Fruit fly (Drosophila melanogaster) whole organism, embryonic: Measurements from ENCODE around the gene bor.

Experiments
- Adf1 ChIP-seq: fragments of 200-800 bp; sonication (Bioruptor generic); IDR thresholded peaks from 2 replicates; pipeline ENCODE4 v1.3.6; 2022; ENCODE audit warnings: missing biosample characterization, missing genetic modification characterization
- Aef1 ChIP-seq: fragments of 200-800 bp; sonication (Bioruptor generic); IDR thresholded peaks from 3 replicates; pipeline ENCODE4 v1.3.6; 2022; ENCODE audit warnings: missing biosample characterization, missing genetic modification characterization
- Awh ChIP-seq: fragments of 200-800 bp; sonication (Bioruptor generic); IDR thresholded peaks from 2 replicates; pipeline ENCODE4, ENCODE4 v1.3.6; 2022; ENCODE audit warnings: missing biosample characterization, missing genetic modification characterization
- BEAF-32 ChIP-seq: fragments of 200-800 bp; sonication (Bioruptor generic); optimal IDR thresholded peaks from 3 replicates; lab custom pipeline; 2017; ENCODE audit warnings: missing biosample characterization, missing genetic modification characterization, mild to moderate bottlenecking, moderate library complexity, missing genetic modification reagents
- CG10979 ChIP-seq: fragments of 200-800 bp; sonication (Bioruptor generic); optimal IDR thresholded peaks from 2 replicates; lab custom pipeline; 2018; ENCODE audit warnings: missing biosample characterization, mild to moderate bottlenecking, missing genetic modification characterization, moderate library complexity
- CG12744 ChIP-seq: fragments of 200-800 bp; sonication (Bioruptor generic); optimal IDR thresholded peaks from 2 replicates; lab custom pipeline; 2016; ENCODE audit warnings: missing biosample characterization, missing genetic modification characterization
- CG13123 ChIP-seq: fragments of 200-800 bp; sonication (Bioruptor generic); optimal IDR thresholded peaks from 2 replicates; lab custom pipeline; 2016; ENCODE audit warnings: missing biosample characterization, missing genetic modification characterization
- CG13287 ChIP-seq: fragments of 200-800 bp; sonication (Bioruptor generic); IDR thresholded peaks from 2 replicates; pipeline ENCODE4 v1.3.6; 2022; ENCODE audit warnings: missing biosample characterization, missing genetic modification characterization; ENCODE audit not compliant: partially characterized antibody
- CG13424 ChIP-seq: fragments of 200-800 bp; sonication (Bioruptor generic); optimal IDR thresholded peaks from 2 replicates; lab custom pipeline; 2019; ENCODE audit warnings: missing biosample characterization, mild to moderate bottlenecking, missing genetic modification characterization, moderate library complexity
- CG15514 ChIP-seq: fragments of 200-800 bp; sonication (Bioruptor generic); optimal IDR thresholded peaks from 3 replicates; lab custom pipeline; 2017; ENCODE audit warnings: missing biosample characterization, missing genetic modification characterization, mild to moderate bottlenecking, moderate library complexity, missing genetic modification reagents
- CG16813 ChIP-seq: fragments of 200-800 bp; sonication (Bioruptor generic); IDR thresholded peaks from 3 replicates; pipeline ENCODE4 v1.3.6; 2022; ENCODE audit warnings: missing biosample characterization, missing genetic modification characterization; ENCODE audit not compliant: partially characterized antibody
- CG17385 ChIP-seq: fragments of 200-800 bp; sonication (Bioruptor generic); optimal IDR thresholded peaks from 3 replicates; lab custom pipeline; 2018; ENCODE audit warnings: missing biosample characterization, mild to moderate bottlenecking, missing genetic modification characterization
- CG17802 ChIP-seq: fragments of 200-800 bp; sonication (Bioruptor generic); optimal IDR thresholded peaks from 2 replicates; lab custom pipeline; 2018; ENCODE audit warnings: missing biosample characterization, mild to moderate bottlenecking, missing genetic modification characterization, moderate library complexity
- CG1792 ChIP-seq: fragments of 200-800 bp; sonication (Bioruptor generic); optimal IDR thresholded peaks from 2 replicates; lab custom pipeline; 2016; ENCODE audit warnings: missing biosample characterization, missing genetic modification characterization
- CG2712 ChIP-seq: fragments of 200-800 bp; optimal IDR thresholded peaks from 3 replicates; lab custom pipeline; 2019; ENCODE audit warnings: missing biosample characterization, mild to moderate bottlenecking, missing genetic modification characterization, moderate library complexity
- CG30431 ChIP-seq: fragments of 200-800 bp; sonication (Bioruptor generic); optimal IDR thresholded peaks from 2 replicates; lab custom pipeline; 2017; ENCODE audit warnings: missing biosample characterization, missing genetic modification characterization
- CG31224 ChIP-seq: fragments of 200-800 bp; sonication (Bioruptor generic); IDR thresholded peaks from 2 replicates; pipeline ENCODE4 v1.3.6; 2022; ENCODE audit warnings: missing biosample characterization, missing genetic modification characterization
- CG3163 ChIP-seq: fragments of 200-800 bp; sonication (Bioruptor generic); optimal IDR thresholded peaks from 3 replicates; lab custom pipeline; 2016; ENCODE audit warnings: missing biosample characterization, missing genetic modification characterization
- CG4707 ChIP-seq: fragments of 200-800 bp; sonication (Bioruptor generic); optimal IDR thresholded peaks from 2 replicates; lab custom pipeline; 2018; ENCODE audit warnings: missing biosample characterization, mild to moderate bottlenecking, missing genetic modification characterization, moderate library complexity
- CG5953 ChIP-seq: fragments of 200-800 bp; sonication (Bioruptor generic); IDR thresholded peaks from 2 replicates; pipeline ENCODE4 v1.3.6; 2022; ENCODE audit warnings: missing biosample characterization, missing genetic modification characterization
- CG7928 ChIP-seq: fragments of 200-800 bp; sonication (Bioruptor generic); optimal IDR thresholded peaks from 2 replicates; lab custom pipeline; 2017; ENCODE audit warnings: missing biosample characterization, mild to moderate bottlenecking, missing genetic modification characterization
- CG7987 ChIP-seq: fragments of 200-800 bp; sonication (Bioruptor generic); optimal IDR thresholded peaks from 2 replicates; lab custom pipeline; 2018; ENCODE audit warnings: missing biosample characterization, mild to moderate bottlenecking, missing genetic modification characterization, moderate library complexity
- CHES-1-like ChIP-seq: fragments of 200-800 bp; sonication (Bioruptor generic); optimal IDR thresholded peaks from 2 replicates; lab custom pipeline; 2016; ENCODE audit warnings: missing biosample characterization, missing genetic modification characterization
- Dip2 ChIP-seq: fragments of 200-800 bp; sonication (Bioruptor generic); IDR thresholded peaks from 2 replicates; pipeline ENCODE4 v1.3.6; 2022; ENCODE audit warnings: missing biosample characterization, missing genetic modification characterization
- Oaz ChIP-seq: fragments of 200-800 bp; sonication (Bioruptor generic); IDR thresholded peaks from 2 replicates; pipeline ENCODE4 v1.3.6; 2022; ENCODE audit warnings: missing biosample characterization, missing genetic modification characterization
- Optix ChIP-seq: fragments of 200-800 bp; sonication (Bioruptor generic); IDR thresholded peaks from 3 replicates; pipeline ENCODE4 v1.3.6; 2022; ENCODE audit warnings: missing biosample characterization, missing genetic modification characterization
- Poxn ChIP-seq: fragments of 200-800 bp; sonication (Bioruptor generic); IDR thresholded peaks from 2 replicates; pipeline ENCODE4 v1.3.6; 2022; ENCODE audit warnings: missing biosample characterization, missing genetic modification characterization
- Sin3A ChIP-seq: fragments of >200 bp; optimal IDR thresholded peaks from 2 replicates; lab custom pipeline; 2018
- chif ChIP-seq, 2 experiments: fragments of 200-800 bp; sonication (Bioruptor generic); optimal IDR thresholded peaks; 3 replicates each; lab custom pipeline; 2016; ENCODE audit warnings: missing biosample characterization in 2 of 2, missing genetic modification characterization in 2 of 2
- chm ChIP-seq: fragments of 200-800 bp; sonication (Bioruptor generic); IDR thresholded peaks from 2 replicates; pipeline ENCODE4 v1.3.6; 2022; ENCODE audit warnings: missing biosample characterization, missing genetic modification characterization
- chn ChIP-seq: fragments of 200-800 bp; sonication (Bioruptor generic); optimal IDR thresholded peaks from 2 replicates; lab custom pipeline; 2016; ENCODE audit warnings: missing biosample characterization, missing genetic modification characterization
- da ChIP-seq: fragments of 200-800 bp; sonication (Bioruptor generic); optimal IDR thresholded peaks from 2 replicates; lab custom pipeline; 2016; ENCODE audit warnings: missing biosample characterization, missing genetic modification characterization
- dm ChIP-seq: fragments of 200-800 bp; sonication (Bioruptor generic); optimal IDR thresholded peaks from 3 replicates; lab custom pipeline; 2016; ENCODE audit warnings: missing biosample characterization, missing genetic modification characterization
- fd64A ChIP-seq: fragments of 200-800 bp; sonication (Bioruptor generic); optimal IDR thresholded peaks from 3 replicates; lab custom pipeline; 2018; ENCODE audit warnings: missing biosample characterization, mild to moderate bottlenecking, missing genetic modification characterization
- ftz-f1 ChIP-seq: fragments of 200-800 bp; sonication (Bioruptor generic); optimal IDR thresholded peaks from 2 replicates; lab custom pipeline; 2016; ENCODE audit warnings: missing biosample characterization, missing genetic modification characterization
- gt ChIP-seq: fragments of 200-800 bp; sonication (Bioruptor generic); IDR thresholded peaks from 2 replicates; pipeline ENCODE4 v1.3.6; 2022; ENCODE audit warnings: missing biosample characterization, missing genetic modification characterization
- hth ChIP-seq: fragments of >200 bp; optimal IDR thresholded peaks from 2 replicates; lab custom pipeline; 2017; ENCODE audit warnings: inconsistent platforms
- ind ChIP-seq: fragments of 200-800 bp; sonication (Bioruptor generic); optimal IDR thresholded peaks from 3 replicates; lab custom pipeline; 2016; ENCODE audit warnings: missing biosample characterization, missing genetic modification characterization
- jumu ChIP-seq: fragments of 200-800 bp; sonication (Bioruptor generic); optimal IDR thresholded peaks from 3 replicates; lab custom pipeline; 2016; ENCODE audit warnings: missing biosample characterization, missing genetic modification characterization
- kah ChIP-seq: fragments of 200-800 bp; sonication (Bioruptor generic); optimal IDR thresholded peaks from 2 replicates; lab custom pipeline; 2018; ENCODE audit warnings: missing biosample characterization, mild to moderate bottlenecking, missing genetic modification characterization
- kay ChIP-seq: fragments of 200-800 bp; sonication (Bioruptor generic); optimal IDR thresholded peaks from 2 replicates; lab custom pipeline; 2016; ENCODE audit warnings: missing biosample characterization, missing genetic modification characterization
- lola ChIP-seq, 3 experiments: fragments of >200 bp in 2 of 3; fragments of 200-800 bp in 1 of 3; sonication (Bioruptor generic) in 1 of 3; optimal IDR thresholded peaks; 2 replicates each; lab custom pipeline; 2017 to 2019; ENCODE audit warnings: missing biosample characterization in 3 of 3, missing genetic modification characterization in 3 of 3, mild to moderate bottlenecking in 1 of 3, moderate library complexity in 1 of 3
- oc ChIP-seq: fragments of 200-800 bp; sonication (Bioruptor generic); optimal IDR thresholded peaks from 2 replicates; lab custom pipeline; 2018; ENCODE audit warnings: missing biosample characterization, mild to moderate bottlenecking, missing genetic modification characterization, moderate library complexity
- pnt ChIP-seq: fragments of 200-800 bp; sonication (Bioruptor generic); optimal IDR thresholded peaks from 3 replicates; lab custom pipeline; 2016; ENCODE audit warnings: missing biosample characterization, missing genetic modification characterization
- ro ChIP-seq: fragments of 200-800 bp; sonication (Bioruptor generic); IDR thresholded peaks from 2 replicates; pipeline ENCODE4 v1.3.6; 2022; ENCODE audit warnings: missing biosample characterization, missing genetic modification characterization
- sob ChIP-seq: fragments of 200-800 bp; sonication (Bioruptor generic); IDR thresholded peaks from 2 replicates; pipeline ENCODE4 v1.3.6; 2022; ENCODE audit warnings: missing biosample characterization, missing genetic modification characterization
- stc ChIP-seq: fragments of 200-800 bp; sonication (Bioruptor generic); IDR thresholded peaks from 2 replicates; pipeline ENCODE4 v1.3.6; 2022; ENCODE audit warnings: missing biosample characterization, missing genetic modification characterization
- stwl ChIP-seq: fragments of 200-800 bp; sonication (Bioruptor generic); optimal IDR thresholded peaks from 3 replicates; lab custom pipeline; 2018; ENCODE audit warnings: missing biosample characterization, mild to moderate bottlenecking, missing genetic modification characterization, moderate library complexity
- ttk ChIP-seq: fragments of 200-800 bp; sonication (Bioruptor generic); IDR thresholded peaks from 2 replicates; pipeline ENCODE4 v2.1.2; 2022; ENCODE audit warnings: missing biosample characterization, missing genetic modification characterization
- unpg ChIP-seq: fragments of 200-800 bp; sonication (Bioruptor generic); optimal IDR thresholded peaks from 3 replicates; lab custom pipeline; 2018; ENCODE audit warnings: missing biosample characterization, mild to moderate bottlenecking, missing genetic modification characterization, moderate library complexity
- wek ChIP-seq: fragments of 200-800 bp; sonication (Bioruptor generic); optimal IDR thresholded peaks from 3 replicates; lab custom pipeline; 2018; ENCODE audit warnings: missing biosample characterization, mild to moderate bottlenecking, missing genetic modification characterization, moderate library complexity

bor gene

dm6 chr3R:16214474-16215318 lies 49.2 kb downstream of the bor start (continued):
- TF ChIP-seq sob (GFP tag; lab: Robert Waterston, UW) (no peak), chif (GFP tag; optimal IDR thresholded peaks at IDR 0.05; lab: Kevin White, UChicago) (peak in 1 of 2 experiments; percentile 0), stc (no peak), dm (GFP tag; lab: Kevin White, UChicago) (no peak), CHES-1-like (GFP tag; lab: Kevin White, UChicago) (no peak), CG2712 (peak; percentile 23), CG15514 (GFP tag; lab: Kevin White, UChicago) (no peak), wek (GFP tag; lab: Kevin White, UChicago) (no peak), Dip2 (GFP tag; lab: Robert Waterston, UW) (no peak), CG31224 (GFP tag; lab: Robert Waterston, UW) (no peak), Sin3A (no peak), chn (GFP tag; lab: Kevin White, UChicago) (no peak), CG30431 (GFP tag; lab: Kevin White, UChicago) (no peak), chm (peak; percentile 7; the same call in 1 of the 2 replicates), Oaz (GFP tag; lab: Robert Waterston, UW) (no peak), stwl (no peak), CG5953 (GFP tag; lab: Robert Waterston, UW) (no peak), Aef1 (no peak), CG3163 (GFP tag; lab: Kevin White, UChicago) (no peak), ind (GFP tag; lab: Kevin White, UChicago) (no peak), CG10979 (tag; lab: Kevin White, UChicago) (peak; percentile 11), CG12744 (no peak), unpg (GFP tag; lab: Kevin White, UChicago) (no peak), CG4707 (GFP tag; lab: Kevin White, UChicago) (no peak), gt (no peak), CG1792 (GFP tag; lab: Kevin White, UChicago) (no peak), fd64A (GFP tag; lab: Kevin White, UChicago) (no peak), CG17802 (tag; lab: Kevin White, UChicago) (no peak), ftz-f1 (GFP tag; lab: Kevin White, UChicago) (no peak), jumu (GFP tag; lab: Kevin White, UChicago) (no peak), CG13123 (no peak), da (GFP tag; lab: Kevin White, UChicago) (no peak), CG7928 (no peak), CG13424 (peak; percentile 40), Optix (GFP tag; lab: Robert Waterston, UW) (no peak), kay (no peak), pnt (GFP tag; lab: Kevin White, UChicago) (no peak), CG13287 (GFP tag; lab: Robert Waterston, UW) (no peak), lola (GFP tag; optimal IDR thresholded peaks at IDR 0.05; lab: Kevin White, UChicago) (no peak), oc (tag; lab: Kevin White, UChicago) (no peak), kah (no peak), Adf1 (GFP tag; lab: Robert Waterston, UW) (peak; percentile 52; the same call in 1 of the 2 replicates), BEAF-32 (no peak), ttk (no peak; the same call in 1 of the 2 replicates), hth (no peak), Poxn (GFP tag; lab: Robert Waterston, UW) (no peak), Awh (GFP tag; lab: Robert Waterston, UW) (no peak), ro (GFP tag; lab: Robert Waterston, UW) (no peak), CG16813 (no peak), CG7987 (GFP tag; lab: Kevin White, UChicago) (no peak), CG17385 (peak; percentile 29)
